Worm (Caenorhabditis elegans): ENCODE data around the gene R08F11.7.

Gene R08F11.7

ce11 chrV:3789770-3790169 is at the start of gene R08F11.7:
TSS of gene R08F11.7 (plus strand) at chrV:3790070.
- TF ChIP-seq Y116A8C.19 (tag; optimal IDR thresholded peaks at IDR 0.05; ENCODE audit: borderline replicate concordance): no peak
- no peak for TF ChIP-seq C34B4.2 (tag; optimal IDR thresholded peaks at IDR 0.05)
- no peak for TF ChIP-seq lir-3 (tag; optimal IDR thresholded peaks at IDR 0.05; ENCODE audit: poor library complexity)

- TF ChIP-seq mdl-1 (tag; optimal IDR thresholded peaks at IDR 0.05) (no peak), ceh-8 (GFP tag; optimal IDR thresholded peaks at IDR 0.05) (peak; percentile 37), nhr-20 (tag; optimal IDR thresholded peaks at IDR 0.05) (peak; percentile 63), nhr-11 (tag; optimal IDR thresholded peaks at IDR 0.05) (no peak), snpc-4 (tag; optimal IDR thresholded peaks at IDR 0.05) (no peak), efl-1 (optimal IDR thresholded peaks at IDR 0.05) (peak; percentile 52 to 93), efl-1 (GFP tag; optimal IDR thresholded peaks at IDR 0.05 in 1 of 2) (peak; percentile 93 to 99), irx-1 (tag; optimal IDR thresholded peaks at IDR 0.05) (peak; percentile 46), nhr-90 (tag; optimal IDR thresholded peaks at IDR 0.05; ENCODE audit: poor library complexity) (peak; percentile 40), nhr-12 (tag; optimal IDR thresholded peaks at IDR 0.05) (no peak), tbx-2 (tag; optimal IDR thresholded peaks at IDR 0.05) (peak; percentile 36), nhr-19 (GFP tag; conservative IDR thresholded peaks at IDR 0.05) (peak; percentile 32; the same call in 1 of the 2 replicates), efl-3 (GFP tag; optimal IDR thresholded peaks at IDR 0.05) (no peak), ceh-90 (tag; optimal IDR thresholded peaks at IDR 0.05) (no peak), snu-23 (GFP tag; optimal IDR thresholded peaks at IDR 0.05) (peak; percentile 57), unc-130 (tag; optimal IDR thresholded peaks at IDR 0.05) (peak; percentile 28), fkh-8 (tag; optimal IDR thresholded peaks at IDR 0.05) (peak; percentile 36), ceh-82 (tag; optimal IDR thresholded peaks at IDR 0.05) (peak in 1 of 3 experiments; percentile 33), lin-15B (tag; optimal IDR thresholded peaks at IDR 0.05) (no peak), ceh-88 (GFP tag; IDR thresholded peaks at IDR 0.05) (no peak), lir-3 (tag; optimal IDR thresholded peaks at IDR 0.05; ENCODE audit: poor library complexity) (no peak), elt-3 (tag; optimal IDR thresholded peaks at IDR 0.05) (peak in 1 of 6 experiments; percentile 57), egl-27 (tag; optimal IDR thresholded peaks at IDR 0.05) (no peak), xbp-1 (tag; optimal IDR thresholded peaks at IDR 0.05) (peak; percentile 22), blmp-1 (tag; optimal IDR thresholded peaks at IDR 0.05) (peak; percentile 55), lin-39 (tag; optimal IDR thresholded peaks at IDR 0.05) (no peak), pax-3 (tag; optimal IDR thresholded peaks at IDR 0.05) (no peak), lin-35 (GFP tag; optimal IDR thresholded peaks at IDR 0.05) (peak; percentile 94 to 98), nhr-77 (tag; optimal IDR thresholded peaks at IDR 0.05) (peak; percentile 17), mep-1 (tag; optimal IDR thresholded peaks at IDR 0.05) (peak; percentile 42), C34B4.2 (tag; optimal IDR thresholded peaks at IDR 0.05) (no peak), dpl-1 (GFP tag; optimal IDR thresholded peaks at IDR 0.05) (peak; percentile 91 to 94 (median 93)), isw-1 (GFP tag; IDR thresholded peaks at IDR 0.05) (peak; percentile 27), C16A3.4 (tag; optimal IDR thresholded peaks at IDR 0.05) (peak; percentile 43), jun-1 (tag; optimal IDR thresholded peaks at IDR 0.05) (peak; percentile 25), skn-1 (tag; optimal IDR thresholded peaks at IDR 0.05) (peak; percentile 46), lin-13 (GFP tag; optimal IDR thresholded peaks at IDR 0.05) (peak; percentile 10), lsy-2 (tag; optimal IDR thresholded peaks at IDR 0.05) (peak; percentile 47 to 82), swsn-7 (tag; optimal IDR thresholded peaks at IDR 0.05) (peak; percentile 40)
Observed at ce11 chrV:3743172-3743626, 46.7 kb upstream of the R08F11.7 start, which contains the start of gene mtm-9. TSS of gene mtm-9 (plus strand) at chrV:3743576.

ce11 chrV:3750328-3750727 is 39.5 kb upstream of the R08F11.7 start:
- TF ChIP-seq efl-1 (optimal IDR thresholded peaks at IDR 0.05): no peak
- TF ChIP-seq efl-1 (GFP tag; optimal IDR thresholded peaks at IDR 0.05 in 1 of 2): peak in 1 of 2 experiments; percentile 67
- TF ChIP-seq lin-35 (GFP tag; optimal IDR thresholded peaks at IDR 0.05): no peak
- TF ChIP-seq mep-1 (tag; optimal IDR thresholded peaks at IDR 0.05): no peak
- TF ChIP-seq C04F5.9 (tag; optimal IDR thresholded peaks at IDR 0.05): no peak
